Worm (Caenorhabditis elegans): ENCODE measurements around the gene nep-4.

Gene nep-4

ce11 chrX:6818036-6818488 lies 45.2 kb downstream of the nep-4 start, which contains the start of gene dhs-28:
Gene dhs-28 (plus strand): TSS chrX:6818438.
- peak; percentile 56 for TF ChIP-seq elt-2 (tag; optimal IDR thresholded peaks at IDR 0.05)
- no peak for TF ChIP-seq pros-1 (tag; optimal IDR thresholded peaks at IDR 0.05)

ce11 chrX:6813025-6813424 lies 50.2 kb downstream of the nep-4 start:
- TF ChIP-seq K09A11.1 (tag; optimal IDR thresholded peaks at IDR 0.05; ENCODE audit: insufficient read depth) (no peak), ceh-31 (tag; optimal IDR thresholded peaks at IDR 0.05) (peak; percentile 38), ahr-1 (tag; optimal IDR thresholded peaks at IDR 0.05) (no peak)

All from whole organism, late embryonic.